Fruit fly (Drosophila melanogaster): ENCODE results near the gene CG17991.

Gene CG17991

DNA sequence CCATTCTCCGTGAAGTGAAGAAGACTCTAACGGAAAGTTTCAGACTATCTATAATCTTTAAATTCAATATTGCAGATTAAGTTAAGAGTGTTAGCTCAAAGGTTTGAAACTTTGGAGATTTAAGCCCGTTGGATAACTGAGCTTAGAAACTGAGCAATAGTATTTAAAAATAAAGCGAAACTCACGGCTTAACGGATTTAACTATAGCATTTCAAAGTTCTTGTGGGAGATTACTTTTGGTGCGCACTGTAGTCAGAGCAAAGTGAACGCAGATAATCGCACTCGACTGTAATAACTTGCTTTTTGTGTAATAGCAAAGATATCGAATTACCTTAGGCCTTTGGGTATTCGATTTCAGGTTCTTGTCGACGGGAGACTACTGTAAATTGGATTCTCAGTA, 41.2 kb downstream of the CG17991 start, which contains the start of gene mrt (continued):
- TF ChIP-seq az2 (GFP tag; optimal IDR thresholded peaks at IDR 0.05), result peak; percentile 46
- no peak for TF ChIP-seq CG5953 (GFP tag; IDR thresholded peaks at IDR 0.05)
- no peak for TF ChIP-seq CG3065 (GFP tag; optimal IDR thresholded peaks at IDR 0.05)
- peak; percentile 66 for TF ChIP-seq Atf6 (GFP tag; IDR thresholded peaks at IDR 0.05)
- no peak for TF ChIP-seq Lpt (GFP tag; optimal IDR thresholded peaks at IDR 0.05)
- peak; percentile 32; the same call in 1 of the 4 replicates for TF ChIP-seq Gug (GFP tag; IDR thresholded peaks at IDR 0.05)
- no peak for TF ChIP-seq odd (GFP tag; optimal IDR thresholded peaks at IDR 0.05)
- TF ChIP-seq cwo (GFP tag; optimal IDR thresholded peaks at IDR 0.05), result peak; percentile 39
- TF ChIP-seq caup (GFP tag; optimal IDR thresholded peaks at IDR 0.05; ENCODE audit: severe bottlenecking), result peak; percentile 52
- peak; percentile 14; the same call in 1 of the 3 replicates for TF ChIP-seq B-H1 (GFP tag; IDR thresholded peaks at IDR 0.05)
- peak; percentile 23 for TF ChIP-seq CG10979 (tag; optimal IDR thresholded peaks at IDR 0.05)
- no peak for TF ChIP-seq pita (GFP tag; optimal IDR thresholded peaks at IDR 0.05)
- TF ChIP-seq CG4854 (GFP tag; optimal IDR thresholded peaks at IDR 0.05), result no peak
- peak; percentile 46 for TF ChIP-seq CG3847 (GFP tag; IDR thresholded peaks at IDR 0.05)
- no peak for TF ChIP-seq MESR4 (GFP tag; optimal IDR thresholded peaks at IDR 0.05)
- TF ChIP-seq Lhr (GFP tag; optimal IDR thresholded peaks at IDR 0.05), result no peak
- TF ChIP-seq CG13624 (GFP tag; optimal IDR thresholded peaks at IDR 0.05), result peak; percentile 52
- peak; percentile 21 for TF ChIP-seq CG12942 (GFP tag; optimal IDR thresholded peaks at IDR 0.05)
- TF ChIP-seq tin (GFP tag; optimal IDR thresholded peaks at IDR 0.05), result peak; percentile 39
- TF ChIP-seq GATAe (GFP tag; conservative IDR thresholded peaks at IDR 0.05), result no peak
- TF ChIP-seq Nf-YB (GFP tag; optimal IDR thresholded peaks at IDR 0.05), result peak; percentile 33
- no peak for TF ChIP-seq gt (GFP tag; IDR thresholded peaks at IDR 0.05)
- TF ChIP-seq CG7786 (GFP tag; optimal IDR thresholded peaks at IDR 0.05), result peak; percentile 55
- TF ChIP-seq mirr (GFP tag; optimal IDR thresholded peaks at IDR 0.05), result peak; percentile 18
- TF ChIP-seq CG12155 (GFP tag; optimal IDR thresholded peaks at IDR 0.05), result peak; percentile 45
- peak; percentile 95 for TF ChIP-seq sens (GFP tag)
- peak; percentile 83 for TF ChIP-seq lilli (GFP tag; optimal IDR thresholded peaks at IDR 0.05)
- TF ChIP-seq Drgx (GFP tag; IDR thresholded peaks at IDR 0.05), result peak; percentile 56; the same call in 1 of the 2 replicates
- TF ChIP-seq CG10565 (GFP tag; optimal IDR thresholded peaks at IDR 0.05), result no peak
- no peak for TF ChIP-seq CG5180 (GFP tag; optimal IDR thresholded peaks at IDR 0.05)
- TF ChIP-seq zf30C (GFP tag; optimal IDR thresholded peaks at IDR 0.05), result no peak
- no peak for TF ChIP-seq Elba2 (GFP tag; optimal IDR thresholded peaks at IDR 0.05)
- no peak for TF ChIP-seq Atf3 (GFP tag; optimal IDR thresholded peaks at IDR 0.05)
- TF ChIP-seq stc (GFP tag; IDR thresholded peaks at IDR 0.05), result no peak
- no peak for TF ChIP-seq CG34224 (GFP tag; IDR thresholded peaks at IDR 0.05; ENCODE audit: partially characterized antibody)
- 0 out of 2 replicates have a peak, but pooled peaks have one; percentile 6 for TF ChIP-seq CG14441 (GFP tag; IDR thresholded peaks at IDR 0.05)
- no peak for TF ChIP-seq nom (GFP tag; optimal IDR thresholded peaks at IDR 0.05)
- TF ChIP-seq CG7928 (GFP tag; optimal IDR thresholded peaks at IDR 0.05), result peak; percentile 0
- no peak for TF ChIP-seq CG6765 (GFP tag; optimal IDR thresholded peaks at IDR 0.05)
- peak; percentile 66 for TF ChIP-seq Dek (tag; optimal IDR thresholded peaks at IDR 0.05)
- peak; percentile 63 for TF ChIP-seq CG11504 (tag; optimal IDR thresholded peaks at IDR 0.05)
- peak; percentile 18 for TF ChIP-seq jumu (GFP tag; optimal IDR thresholded peaks at IDR 0.05)
- peak; percentile 61 for TF ChIP-seq CG18619 (GFP tag; optimal IDR thresholded peaks at IDR 0.05)
- no peak for TF ChIP-seq ttk (GFP tag; IDR thresholded peaks at IDR 0.05)
- peak; percentile 49 for TF ChIP-seq CG15514 (GFP tag; optimal IDR thresholded peaks at IDR 0.05)
- peak; percentile 55 for TF ChIP-seq CG18599 (GFP tag; optimal IDR thresholded peaks at IDR 0.05)
- peak; percentile 19; the same call in 1 of the 2 replicates for TF ChIP-seq E2f2 (GFP tag; IDR thresholded peaks at IDR 0.05)
- peak; percentile 56 for TF ChIP-seq CG32532 (GFP tag; IDR thresholded peaks at IDR 0.05)
- TF ChIP-seq Nf-YC (tag; optimal IDR thresholded peaks at IDR 0.05), result no peak
- TF ChIP-seq slbo (GFP tag; IDR thresholded peaks at IDR 0.05), result peak; percentile 77
- no peak for TF ChIP-seq pfk (GFP tag; optimal IDR thresholded peaks at IDR 0.05)
